Worm (Caenorhabditis elegans): ENCODE results near the gene otub-4.
"Not testable (repeated sequence)": the region's sequence is repeated elsewhere in the genome, so short reads cannot be mapped to it uniquely, and the experiment has no call there.

The otub-4 gene

DNA sequence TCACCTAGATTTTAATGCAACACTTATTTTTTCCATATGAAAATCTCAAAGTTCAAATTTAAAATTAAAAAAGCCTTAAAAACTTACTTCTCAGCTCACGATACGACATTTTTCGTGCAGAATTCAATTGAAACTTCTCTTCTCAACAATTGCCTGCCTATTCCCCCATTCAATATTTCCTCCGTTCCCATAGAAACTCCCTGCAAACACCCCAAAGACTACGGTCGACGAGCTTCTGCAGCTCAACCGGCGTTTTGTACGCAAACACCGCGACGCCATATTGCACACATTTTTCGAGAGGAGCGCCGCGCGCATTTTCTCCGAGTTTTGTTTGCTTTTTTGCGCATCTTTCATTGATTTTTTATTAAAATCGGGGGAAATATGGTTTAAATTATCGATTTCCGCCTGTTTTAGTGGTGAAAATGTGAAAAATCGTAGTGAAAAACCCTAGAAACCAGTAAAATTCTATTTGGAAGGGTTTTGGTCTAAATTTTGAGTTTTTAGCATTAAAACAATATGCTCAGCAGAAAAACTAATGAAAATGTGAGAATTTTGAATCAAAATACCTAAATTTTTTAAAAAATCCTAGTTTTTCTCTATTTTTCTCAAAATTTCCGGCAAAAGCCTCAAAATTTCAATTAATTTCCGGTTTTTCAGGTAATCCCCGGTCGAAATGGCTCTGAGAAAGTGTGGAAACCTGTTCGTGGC is 21.2 kb upstream of the otub-4 start, which contains the start of the genes dyf-3 and pdhb-1:
dyf-3 (minus strand) TSS at position 217 of the 708 bp plus-strand sequence.
pdhb-1 (plus strand) TSS at position 658 of the 708 bp plus-strand sequence.
- TF ChIP-seq elt-2 (tag; optimal IDR thresholded peaks at IDR 0.05) (peak; percentile 28), daf-12 (tag; optimal IDR thresholded peaks at IDR 0.05) (no peak), lin-15B (tag; optimal IDR thresholded peaks at IDR 0.05) (peak; percentile 33), eor-1 (tag; optimal IDR thresholded peaks at IDR 0.05) (no peak), unc-39 (tag; optimal IDR thresholded peaks at IDR 0.05) (no peak), skn-1 (tag; optimal IDR thresholded peaks at IDR 0.05) (no peak), ceh-28 (tag; optimal IDR thresholded peaks at IDR 0.05) (no peak), egl-5 (tag; optimal IDR thresholded peaks at IDR 0.05) (no peak), unc-62 (GFP tag; optimal IDR thresholded peaks at IDR 0.05) (no peak), nhr-76 (tag; optimal IDR thresholded peaks at IDR 0.05) (no peak), ceh-82 (tag; optimal IDR thresholded peaks at IDR 0.05) (no peak), fkh-2 (tag; optimal IDR thresholded peaks at IDR 0.05) (no peak), nhr-25 (tag; optimal IDR thresholded peaks at IDR 0.05) (no peak), lin-39 (tag; optimal IDR thresholded peaks at IDR 0.05) (no peak), nhr-28 (tag; optimal IDR thresholded peaks at IDR 0.05) (no peak), pha-4 (tag; optimal IDR thresholded peaks at IDR 0.05) (peak; percentile 37), elt-1 (tag; optimal IDR thresholded peaks at IDR 0.05) (no peak), ceh-9 (tag; optimal IDR thresholded peaks at IDR 0.05) (no peak), nhr-11 (tag; optimal IDR thresholded peaks at IDR 0.05) (no peak), nfya-1 (tag; optimal IDR thresholded peaks at IDR 0.05; ENCODE audit: insufficient read depth) (peak; percentile 65), aly-2 (tag; optimal IDR thresholded peaks at IDR 0.05) (no peak), hmg-11 (tag; optimal IDR thresholded peaks at IDR 0.05) (peak; percentile 58), pqm-1 (tag; optimal IDR thresholded peaks at IDR 0.05) (no peak), jun-1 (tag; optimal IDR thresholded peaks at IDR 0.05) (no peak), nhr-67 (tag; optimal IDR thresholded peaks at IDR 0.05) (no peak), nhr-237 (tag; optimal IDR thresholded peaks at IDR 0.05) (no peak), ama-1 (optimal IDR thresholded peaks at IDR 0.05) (no peak), ceh-16 (tag; optimal IDR thresholded peaks at IDR 0.05) (no peak)

- TF ChIP-seq nhr-67 (tag; optimal IDR thresholded peaks at IDR 0.05) (no peak), lin-15B (tag; optimal IDR thresholded peaks at IDR 0.05) (no peak), nfya-1 (tag; optimal IDR thresholded peaks at IDR 0.05; ENCODE audit: insufficient read depth) (no peak), egl-27 (tag; optimal IDR thresholded peaks at IDR 0.05) (no peak)
Observed at ce11 chrIV:3398078-3398477, 20.1 kb upstream of the otub-4 start.

DNA sequence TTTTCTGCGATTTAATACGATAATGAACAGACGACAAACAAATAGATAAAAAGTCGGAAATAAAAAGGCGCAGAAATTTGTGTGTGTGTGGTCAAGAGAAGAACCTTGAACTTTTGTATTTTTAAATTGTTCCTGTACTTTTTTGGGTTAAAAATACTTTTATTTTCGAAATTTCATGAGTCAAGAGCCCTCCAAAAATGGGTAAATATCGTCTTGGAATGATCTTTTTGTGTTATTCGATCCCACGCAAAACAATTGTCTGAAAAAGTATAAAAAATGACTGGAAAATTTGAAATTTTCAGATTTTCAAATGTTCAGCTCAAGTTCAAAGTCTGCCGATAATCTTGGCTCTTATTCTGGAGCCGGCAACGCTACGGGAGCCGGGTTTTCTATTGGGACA is 17.7 kb upstream of the otub-4 start, which contains the start of gene C04C3.14:
C04C3.14 (plus strand) TSS at position 301 of the 400 bp plus-strand sequence.
- TF ChIP-seq ceh-28 (tag; optimal IDR thresholded peaks at IDR 0.05) (no peak), fos-1 (tag; optimal IDR thresholded peaks at IDR 0.05) (no peak), unc-39 (tag; optimal IDR thresholded peaks at IDR 0.05) (no peak), hmg-11 (tag; optimal IDR thresholded peaks at IDR 0.05) (no peak), ztf-4 (tag; optimal IDR thresholded peaks at IDR 0.05) (no peak), elt-1 (tag; optimal IDR thresholded peaks at IDR 0.05) (no peak), ZK546.5 (tag; optimal IDR thresholded peaks at IDR 0.05) (no peak), skn-1 (tag; optimal IDR thresholded peaks at IDR 0.05) (no peak), nhr-76 (tag; optimal IDR thresholded peaks at IDR 0.05) (no peak)

DNA sequence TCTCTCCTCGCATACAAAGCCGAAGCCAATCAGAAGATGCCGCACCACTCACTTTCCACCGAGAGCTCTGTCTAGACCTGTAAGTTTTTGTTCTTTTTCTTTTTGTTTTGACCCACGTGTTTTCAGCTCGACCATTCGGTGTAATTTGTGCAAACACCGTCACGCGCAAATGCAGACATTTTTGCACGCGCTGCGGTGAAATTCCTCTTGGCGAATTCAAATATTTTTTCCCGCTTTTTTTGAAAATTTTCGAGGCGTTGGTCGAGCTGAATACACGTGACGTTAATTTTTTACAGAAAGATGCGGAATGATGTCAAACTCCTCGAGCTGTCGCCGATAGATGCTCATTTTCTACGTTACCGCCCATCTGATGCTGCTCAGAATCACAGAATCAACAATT is 16.1 kb upstream of the otub-4 start, which contains the start of gene C04C3.4:
C04C3.4 (plus strand) TSS at position 301 of the 400 bp plus-strand sequence.
- TF ChIP-seq nfya-1 (tag; optimal IDR thresholded peaks at IDR 0.05; ENCODE audit: insufficient read depth); nhr-67 (tag; optimal IDR thresholded peaks at IDR 0.05); nhr-11 (tag; optimal IDR thresholded peaks at IDR 0.05): not testable (repeated sequence)

- not testable (repeated sequence) for TF ChIP-seq R02D3.7, ztf-4, pha-4 (tag; optimal IDR thresholded peaks at IDR 0.05)
Observed at ce11 chrIV:3389999-3390398, 12.1 kb upstream of the otub-4 start, which contains the start of gene B0546.5. Gene B0546.5 (minus strand): TSS chrIV:3390099.
